Worm (Caenorhabditis elegans) whole organism, mixed stage, embryonic: Measurements from ENCODE around the gene rps-28.

Experiments
- blmp-1 ChIP-seq: fragments of 150-350 bp; optimal IDR thresholded peaks from 2 replicates; lab custom pipeline; 2014; ENCODE audit warnings: missing biosample characterization, missing genetic modification characterization
- ceh-83 ChIP-seq: fragments of 200-800 bp; sonication (Bioruptor generic); optimal IDR thresholded peaks from 2 replicates; lab custom pipeline; 2018; ENCODE audit warnings: mild to moderate bottlenecking, missing genetic modification characterization, missing compliant biosample characterization
- ces-1 ChIP-seq: fragments of 150-350 bp; optimal IDR thresholded peaks from 2 replicates; lab custom pipeline; 2014; ENCODE audit warnings: missing biosample characterization, missing genetic modification reagents, missing genetic modification characterization
- elt-3 ChIP-seq: fragments of 150-350 bp; optimal IDR thresholded peaks from 2 replicates; lab custom pipeline; 2014; ENCODE audit warnings: missing biosample characterization, missing genetic modification characterization
- ham-2 ChIP-seq: fragments of 200-800 bp; sonication (Bioruptor generic); optimal IDR thresholded peaks from 2 replicates; lab custom pipeline; 2018; ENCODE audit warnings: mild to moderate bottlenecking, missing genetic modification characterization, missing compliant biosample characterization
- lin-32 ChIP-seq: fragments of 200-800 bp; sonication (Bioruptor generic); optimal IDR thresholded peaks from 2 replicates; lab custom pipeline; 2018; ENCODE audit warnings: mild to moderate bottlenecking, missing genetic modification characterization, missing compliant biosample characterization
- mep-1 ChIP-seq: fragments of 150-350 bp; optimal IDR thresholded peaks from 2 replicates; lab custom pipeline; 2017; ENCODE audit warnings: missing biosample characterization, missing genetic modification reagents, missing genetic modification characterization, inconsistent platforms
- mls-2 ChIP-seq: sonication (generic microtip); optimal IDR thresholded peaks from 2 replicates; lab custom pipeline; 2016; ENCODE audit warnings: mild to moderate bottlenecking, missing genetic modification characterization, moderate library complexity, missing compliant biosample characterization
- nhr-237 ChIP-seq: fragments of 150-350 bp; optimal IDR thresholded peaks from 2 replicates; lab custom pipeline; 2014; ENCODE audit warnings: missing biosample characterization, missing genetic modification characterization
- nhr-28 ChIP-seq: fragments of 150-350 bp; optimal IDR thresholded peaks from 2 replicates; lab custom pipeline; 2014; ENCODE audit warnings: missing biosample characterization, missing genetic modification characterization
- snpc-4 ChIP-seq: fragments of 150-350 bp; optimal IDR thresholded peaks from 2 replicates; lab custom pipeline; 2014; ENCODE audit warnings: missing biosample characterization, missing genetic modification characterization
- unc-39 ChIP-seq: fragments of 150-350 bp; optimal IDR thresholded peaks from 2 replicates; lab custom pipeline; 2014; ENCODE audit warnings: missing biosample characterization, missing genetic modification characterization
- ztf-11 ChIP-seq: fragments of 150-350 bp; optimal IDR thresholded peaks from 2 replicates; lab custom pipeline; 2014; ENCODE audit warnings: missing biosample characterization, missing genetic modification characterization

- TF ChIP-seq elt-3 (tag; lab: Kevin White, UChicago) (no peak), ces-1 (GFP tag; lab: Kevin White, UChicago) (no peak), snpc-4 (tag; lab: Kevin White, UChicago) (no peak), ztf-11 (no peak), blmp-1 (tag; lab: Kevin White, UChicago) (no peak), ham-2 (no peak), nhr-28 (tag; lab: Kevin White, UChicago) (no peak), ceh-83 (GFP tag; lab: Kevin White, UChicago) (no peak), lin-32 (no peak), unc-39 (no peak), nhr-237 (no peak), mep-1 (tag; lab: Kevin White, UChicago) (no peak), mls-2 (tag; lab: Kevin White, UChicago) (no peak)
Observed at ce11 chrIV:1633445-1633844, 26.0 kb upstream of the rps-28 start, which contains the start of gene Y41D4B.6.
